Worm (Caenorhabditis elegans) whole organism, L4 larva: ENCODE measurements around the gene F18E3.12.

Experiments
- F10B5.3 ChIP-seq: sonication (generic microtip); optimal IDR thresholded peaks from 2 replicates; lab custom pipeline; 2016; ENCODE audit warnings: mild to moderate bottlenecking, missing genetic modification characterization, missing compliant biosample characterization
- F26F4.8 ChIP-seq: fragments of 200-800 bp; sonication (Bioruptor generic); conservative IDR thresholded peaks from 2 replicates; pipeline ENCODE4 v1.3.6; 2022; ENCODE audit warnings: missing genetic modification characterization, missing compliant biosample characterization
- F49E8.2 ChIP-seq: sonication (generic microtip); optimal IDR thresholded peaks from 2 replicates; lab custom pipeline; 2016; ENCODE audit warnings: missing compliant biosample characterization, mild to moderate bottlenecking, missing genetic modification characterization, borderline replicate concordance
- Y5F2A.4 ChIP-seq: fragments of 200-800 bp; sonication (Bioruptor generic); optimal IDR thresholded peaks from 2 replicates; lab custom pipeline; 2018; ENCODE audit warnings: mild to moderate bottlenecking, missing genetic modification characterization, missing compliant biosample characterization
- Y75B8A.6 ChIP-seq: fragments of 200-800 bp; sonication (Bioruptor generic); IDR thresholded peaks from 2 replicates; pipeline ENCODE4 v1.3.6; 2022; ENCODE audit warnings: missing genetic modification reagents, missing genetic modification characterization, missing compliant biosample characterization
- ZK337.2 ChIP-seq: fragments of 200-800 bp; sonication (Bioruptor generic); IDR thresholded peaks from 2 replicates; pipeline ENCODE4 v1.3.6; 2022; ENCODE audit warnings: missing genetic modification reagents, missing genetic modification characterization, missing compliant biosample characterization
- ZK546.5 ChIP-seq, 2 experiments: sonication (generic microtip); optimal IDR thresholded peaks; 2 replicates each; lab custom pipeline; 2017; ENCODE audit warnings: missing biosample characterization in 2 of 2, missing genetic modification characterization in 2 of 2
- aly-2 ChIP-seq: sonication (generic microtip); optimal IDR thresholded peaks from 2 replicates; lab custom pipeline; 2018; ENCODE audit warnings: missing biosample characterization, missing genetic modification characterization
- ama-1 ChIP-seq: fragments of 150-350 bp; optimal IDR thresholded peaks from 2 replicates; lab custom pipeline; 2014; ENCODE audit warnings: inconsistent platforms, mixed read lengths
- arid-1 ChIP-seq: fragments of 200-800 bp; sonication (Bioruptor generic); conservative IDR thresholded peaks from 2 replicates; pipeline ENCODE4 v1.3.6; 2022; ENCODE audit warnings: missing genetic modification reagents, missing genetic modification characterization, missing compliant biosample characterization
- ceh-32 ChIP-seq: sonication (generic microtip); optimal IDR thresholded peaks from 2 replicates; lab custom pipeline; 2016; ENCODE audit warnings: mild to moderate bottlenecking, missing genetic modification characterization, missing compliant biosample characterization; ENCODE audit not compliant: poor library complexity
- ces-1 ChIP-seq: fragments of 150-350 bp; sonication (generic microtip); optimal IDR thresholded peaks from 4 replicates; lab custom pipeline; 2014; ENCODE audit warnings: missing biosample characterization, missing genetic modification reagents, missing genetic modification characterization
- cey-2 ChIP-seq: sonication (generic microtip); optimal IDR thresholded peaks from 3 replicates; lab custom pipeline; 2017; ENCODE audit warnings: missing genetic modification characterization, mild to moderate bottlenecking, missing compliant biosample characterization, antibody characterized with exemption, borderline replicate concordance; ENCODE audit not compliant: insufficient read depth
- daf-12 ChIP-seq: fragments of 150-350 bp; optimal IDR thresholded peaks from 2 replicates; lab custom pipeline; 2014; ENCODE audit warnings: missing biosample characterization, missing genetic modification reagents, missing genetic modification characterization
- daf-16 ChIP-seq, 3 experiments: sonication (generic microtip); optimal IDR thresholded peaks; 2 replicates each; lab custom pipeline; 2016 to 2017; ENCODE audit warnings: missing genetic modification characterization in 3 of 3, missing genetic modification reagents in 3 of 3, mild to moderate bottlenecking in 2 of 3, missing compliant biosample characterization in 2 of 3, missing biosample characterization in 1 of 3, moderate library complexity in 1 of 3
- daf-19 ChIP-seq: fragments of 200-800 bp; sonication (Bioruptor generic); conservative IDR thresholded peaks from 2 replicates; pipeline ENCODE4 v1.3.6; 2022; ENCODE audit warnings: missing genetic modification characterization, missing compliant biosample characterization
- daf-8 ChIP-seq: fragments of 200-800 bp; sonication (Bioruptor generic); IDR thresholded peaks from 2 replicates; pipeline ENCODE4 v1.3.6; 2022; ENCODE audit warnings: missing genetic modification characterization, missing compliant biosample characterization
- dmd-9 ChIP-seq: fragments of 200-800 bp; sonication (Bioruptor generic); IDR thresholded peaks from 2 replicates; pipeline ENCODE4 v1.3.6; 2022; ENCODE audit warnings: missing genetic modification reagents, missing genetic modification characterization, missing compliant biosample characterization
- duxl-1 ChIP-seq: sonication (generic microtip); optimal IDR thresholded peaks from 2 replicates; lab custom pipeline; 2016; ENCODE audit warnings: mild to moderate bottlenecking, missing genetic modification characterization, moderate library complexity, missing compliant biosample characterization; ENCODE audit not compliant: poor library complexity
- egl-27 ChIP-seq: sonication (generic microtip); optimal IDR thresholded peaks from 3 replicates; lab custom pipeline; 2017; ENCODE audit warnings: missing biosample characterization, missing genetic modification reagents, missing genetic modification characterization
- hlh-30 ChIP-seq: sonication (generic microtip); optimal IDR thresholded peaks from 2 replicates; lab custom pipeline; 2017; ENCODE audit warnings: antibody characterized with exemption, mild to moderate bottlenecking, missing genetic modification characterization, missing compliant biosample characterization; ENCODE audit not compliant: insufficient read depth
- lin-1 ChIP-seq: fragments of 200-800 bp; sonication (Bioruptor generic); IDR thresholded peaks from 2 replicates; pipeline ENCODE4 v1.3.6; 2022; ENCODE audit warnings: missing genetic modification reagents, missing genetic modification characterization, missing compliant biosample characterization
- lsy-2 ChIP-seq, 2 experiments: fragments of 150-350 bp in 1 of 2; sonication (generic microtip) in 1 of 2; optimal IDR thresholded peaks; 2 replicates each; lab custom pipeline; 2014 to 2017; ENCODE audit warnings: missing biosample characterization in 2 of 2, missing genetic modification characterization in 2 of 2
- madf-5 ChIP-seq, 2 experiments: fragments of 200-800 bp; sonication (Bioruptor generic); IDR thresholded peaks; 2 replicates each; pipeline ENCODE4 v1.3.6; 2022; ENCODE audit warnings: missing compliant biosample characterization in 2 of 2, missing genetic modification characterization in 2 of 2
- mdt-29 ChIP-seq: fragments of 200-800 bp; sonication (Bioruptor generic); IDR thresholded peaks from 2 replicates; pipeline ENCODE4 v1.3.6; 2022; ENCODE audit warnings: missing genetic modification reagents, missing genetic modification characterization, missing compliant biosample characterization
- mep-1 ChIP-seq: fragments of 150-350 bp; sonication (generic microtip); optimal IDR thresholded peaks from 3 replicates; lab custom pipeline; 2014; ENCODE audit warnings: missing biosample characterization, missing genetic modification characterization
- mes-2 ChIP-seq: sonication (generic microtip); optimal IDR thresholded peaks from 2 replicates; lab custom pipeline; 2016; ENCODE audit warnings: missing genotype, mild to moderate bottlenecking, missing genetic modification characterization, missing compliant biosample characterization; ENCODE audit not compliant: poor library complexity, severe bottlenecking
- nhr-11 ChIP-seq: fragments of 150-350 bp; optimal IDR thresholded peaks from 2 replicates; lab custom pipeline; 2014; ENCODE audit warnings: missing biosample characterization, missing genetic modification characterization
- nhr-237 ChIP-seq: sonication (generic microtip); optimal IDR thresholded peaks from 2 replicates; lab custom pipeline; 2017; ENCODE audit warnings: missing biosample characterization, missing genetic modification characterization
- nhr-25 ChIP-seq: sonication (generic microtip); optimal IDR thresholded peaks from 2 replicates; lab custom pipeline; 2017; ENCODE audit warnings: missing genetic modification characterization, mild to moderate bottlenecking, missing compliant biosample characterization, antibody characterized with exemption, moderate library complexity, borderline replicate concordance; ENCODE audit not compliant: insufficient read depth
- nhr-28 ChIP-seq: fragments of 150-350 bp; optimal IDR thresholded peaks from 2 replicates; lab custom pipeline; 2014; ENCODE audit warnings: missing biosample characterization, missing genetic modification characterization
- nhr-41 ChIP-seq: fragments of 200-800 bp; sonication (Bioruptor generic); IDR thresholded peaks from 2 replicates; pipeline ENCODE4 v1.3.6; 2022; ENCODE audit warnings: missing genetic modification reagents, missing genetic modification characterization, missing compliant biosample characterization
- nhr-48 ChIP-seq: sonication (generic microtip); optimal IDR thresholded peaks from 2 replicates; lab custom pipeline; 2016; ENCODE audit warnings: mild to moderate bottlenecking, missing genetic modification characterization, missing compliant biosample characterization
- pha-4 ChIP-seq, 2 experiments: fragments of 150-350 bp in 1 of 2; fragments of 200-800 bp in 1 of 2; sonication (Bioruptor generic) in 1 of 2; IDR thresholded peaks in 1 of 2; optimal IDR thresholded peaks in 1 of 2; 2 replicates each; pipeline versions ENCODE4 v1.3.6 to Lab custom; 2014 to 2022; ENCODE audit warnings: missing genetic modification characterization in 2 of 2, missing genetic modification reagents in 2 of 2, missing biosample characterization in 1 of 2, missing compliant biosample characterization in 1 of 2
- saeg-2 ChIP-seq: fragments of 200-800 bp; sonication (Bioruptor generic); IDR thresholded peaks from 2 replicates; pipeline ENCODE4 v1.3.6; 2022; ENCODE audit warnings: missing genetic modification reagents, missing genetic modification characterization, missing compliant biosample characterization
- sdz-12 ChIP-seq: fragments of 200-800 bp; sonication (Bioruptor generic); optimal IDR thresholded peaks from 2 replicates; lab custom pipeline; 2018; ENCODE audit warnings: mild to moderate bottlenecking, missing genetic modification characterization, missing compliant biosample characterization
- skn-1 ChIP-seq: fragments of 150-350 bp; optimal IDR thresholded peaks from 2 replicates; lab custom pipeline; 2014; ENCODE audit warnings: missing biosample characterization, missing genetic modification characterization
- snpc-4 ChIP-seq: fragments of 150-350 bp; optimal IDR thresholded peaks from 2 replicates; lab custom pipeline; 2014; ENCODE audit warnings: missing biosample characterization, missing genetic modification characterization
- spr-3 ChIP-seq: fragments of 200-800 bp; sonication (Bioruptor generic); optimal IDR thresholded peaks from 2 replicates; lab custom pipeline; 2018; ENCODE audit warnings: mild to moderate bottlenecking, missing genetic modification characterization, missing compliant biosample characterization
- tag-97 ChIP-seq: fragments of 200-800 bp; sonication (Bioruptor generic); IDR thresholded peaks from 2 replicates; pipeline ENCODE4 v1.3.6; 2022; ENCODE audit warnings: missing genetic modification characterization, missing compliant biosample characterization
- tra-1 ChIP-seq: fragments of 200-800 bp; sonication (Bioruptor generic); IDR thresholded peaks from 2 replicates; pipeline ENCODE4 v1.3.6; 2022; ENCODE audit warnings: missing genetic modification reagents, missing genetic modification characterization, missing compliant biosample characterization
- vab-7 ChIP-seq: fragments of 200-800 bp; sonication (Bioruptor generic); IDR thresholded peaks from 2 replicates; pipeline ENCODE4 v1.3.6; 2022; ENCODE audit warnings: missing genetic modification reagents, missing genetic modification characterization, missing compliant biosample characterization
- zfp-2 ChIP-seq: sonication (generic microtip); optimal IDR thresholded peaks from 2 replicates; lab custom pipeline; 2016; ENCODE audit warnings: mild to moderate bottlenecking, missing genetic modification characterization, missing compliant biosample characterization
- zfp-3 ChIP-seq: fragments of 200-800 bp; sonication (Bioruptor generic); conservative IDR thresholded peaks from 2 replicates; pipeline ENCODE4 v1.3.6; 2022; ENCODE audit warnings: missing genetic modification reagents, missing genetic modification characterization, missing compliant biosample characterization
- zip-11 ChIP-seq: fragments of 200-800 bp; sonication (Bioruptor generic); IDR thresholded peaks from 2 replicates; pipeline ENCODE4 v1.3.6; 2022; ENCODE audit warnings: missing genetic modification characterization, missing compliant biosample characterization
- ztf-11 ChIP-seq: fragments of 150-350 bp; optimal IDR thresholded peaks from 2 replicates; lab custom pipeline; 2014; ENCODE audit warnings: missing biosample characterization, missing genetic modification characterization

F18E3.12 gene

ce11 chrV:7432441-7433146, 17.8 kb downstream of the F18E3.12 start (continued):
- peak; percentile 39; the same call in 1 of the 2 replicates for TF ChIP-seq pha-4 (GFP tag; IDR thresholded peaks at IDR 0.05; lab: Robert Waterston, UW)
- TF ChIP-seq pha-4 (tag; optimal IDR thresholded peaks at IDR 0.05; lab: Kevin White, UChicago): no peak
- 0 out of 2 replicates have a peak, but pooled peaks have one; percentile 6 for TF ChIP-seq mdt-29
- no peak for TF ChIP-seq tag-97 (GFP tag; lab: Robert Waterston, UW)
- TF ChIP-seq skn-1 (tag; lab: Kevin White, UChicago): no peak
- peak; percentile 90 for TF ChIP-seq zfp-3 (GFP tag; lab: Robert Waterston, UW)
- TF ChIP-seq saeg-2: no peak
- peak; percentile 29 for TF ChIP-seq mes-2
- TF ChIP-seq daf-8 (GFP tag; lab: Robert Waterston, UW): 0 out of 2 replicates have a peak, but pooled peaks have one; percentile 50
- TF ChIP-seq daf-16 (GFP tag; optimal IDR thresholded peaks at IDR 0.05; lab: Kevin White, UChicago): peak in 1 of 2 experiments; percentile 27
- peak; percentile 37 for TF ChIP-seq daf-16 (tag; optimal IDR thresholded peaks at IDR 0.05; lab: Kevin White, UChicago)
- peak; percentile 9 to 66; a peak in 1 of 4 replicates for TF ChIP-seq madf-5 (GFP tag; IDR thresholded peaks at IDR 0.05; lab: Robert Waterston, UW)
- no peak; the same call in none of the 2 replicates for TF ChIP-seq nhr-41 (GFP tag; lab: Robert Waterston, UW)
- TF ChIP-seq arid-1 (GFP tag; lab: Robert Waterston, UW): peak; percentile 46; the same call in 1 of the 2 replicates
- TF ChIP-seq aly-2 (tag; lab: Kevin White, UChicago): no peak
- TF ChIP-seq egl-27 (tag; lab: Kevin White, UChicago): no peak
- peak; percentile 32 for TF ChIP-seq nhr-48 (tag; lab: Kevin White, UChicago)
- TF ChIP-seq ces-1 (GFP tag; lab: Kevin White, UChicago): no peak
- TF ChIP-seq lsy-2 (tag; optimal IDR thresholded peaks at IDR 0.05; lab: Kevin White, UChicago): peak in 1 of 2 experiments; percentile 7
- no peak for TF ChIP-seq daf-19 (GFP tag; lab: Robert Waterston, UW)
- TF ChIP-seq zip-11: no peak
- peak; percentile 50 for TF ChIP-seq mep-1
- no peak for TF ChIP-seq zfp-2 (tag; lab: Kevin White, UChicago)
- no peak for TF ChIP-seq hlh-30 (tag; lab: Kevin White, UChicago)
- TF ChIP-seq duxl-1 (tag; lab: Kevin White, UChicago): peak; percentile 35
- TF ChIP-seq nhr-237 (tag; lab: Kevin White, UChicago): no peak
- no peak for TF ChIP-seq dmd-9 (GFP tag; lab: Robert Waterston, UW)
- TF ChIP-seq Y5F2A.4: peak; percentile 29
- no peak for TF ChIP-seq ceh-32 (tag; lab: Kevin White, UChicago)
- TF ChIP-seq cey-2 (tag; lab: Kevin White, UChicago): no peak
- peak; percentile 58; the same call in 1 of the 2 replicates for TF ChIP-seq lin-1 (GFP tag; lab: Robert Waterston, UW)

DNA sequence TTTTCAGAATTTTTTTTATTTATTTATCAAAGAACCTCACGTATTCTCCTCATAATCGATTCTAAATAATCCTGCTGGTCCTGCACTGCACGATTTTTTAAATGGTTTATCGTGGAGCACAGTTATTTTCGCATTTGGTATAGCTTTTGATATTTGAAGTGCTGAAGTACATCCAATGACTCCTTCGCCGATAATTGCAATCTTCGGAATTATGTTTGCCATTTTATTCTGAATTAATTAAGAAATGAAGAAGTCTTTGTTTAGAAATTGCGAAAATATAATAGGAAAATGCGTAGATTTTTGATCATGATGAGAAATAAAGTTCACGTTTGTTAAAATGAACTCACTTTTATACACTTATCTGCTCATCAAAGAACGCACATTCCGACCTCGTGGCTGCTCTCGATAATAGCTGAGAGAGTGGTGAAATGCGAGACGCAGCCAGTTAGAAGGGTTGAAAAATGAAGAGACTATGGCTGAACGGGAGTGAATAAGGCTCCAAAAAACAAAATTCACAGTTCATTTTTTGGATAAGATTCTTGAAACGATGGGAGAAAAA, 20.1 kb downstream of the F18E3.12 start:
- TF ChIP-seq Y5F2A.4 (no peak), nhr-11 (tag; lab: Kevin White, UChicago) (peak; percentile 32), F10B5.3 (tag; lab: Kevin White, UChicago) (no peak), nhr-48 (tag; lab: Kevin White, UChicago) (peak; percentile 56), daf-16 (GFP tag; optimal IDR thresholded peaks at IDR 0.05; lab: Kevin White, UChicago) (no peak), daf-16 (tag; optimal IDR thresholded peaks at IDR 0.05; lab: Kevin White, UChicago) (peak; percentile 62), daf-12 (tag; lab: Kevin White, UChicago) (no peak), nhr-25 (tag; lab: Kevin White, UChicago) (no peak), sdz-12 (no peak), spr-3 (GFP tag; lab: Kevin White, UChicago) (no peak), ZK337.2 (GFP tag; lab: Robert Waterston, UW) (no peak), F49E8.2 (tag; lab: Kevin White, UChicago) (no peak), ama-1 (lab: Kevin White, UChicago) (peak; percentile 78), F26F4.8 (no peak), ztf-11 (no peak), vab-7 (no peak), Y75B8A.6 (no peak), tra-1 (no peak; the same call in 1 of the 2 replicates), snpc-4 (tag; lab: Kevin White, UChicago) (no peak), nhr-28 (tag; lab: Kevin White, UChicago) (peak; percentile 44), ZK546.5 (tag; optimal IDR thresholded peaks at IDR 0.05; lab: Kevin White, UChicago) (no peak)
